Worm (Caenorhabditis elegans) whole organism, L3 larva: ENCODE data around the gene rbm-42.
A peak's percentile ranks its signal among the peaks of the same experiment; 100 is the strongest.

Source experiments
- ama-1 ChIP-seq: fragments of 150-350 bp; optimal IDR thresholded peaks from 2 replicates; lab custom pipeline; 2018
- ceh-28 ChIP-seq: fragments of 150-350 bp; optimal IDR thresholded peaks from 2 replicates; lab custom pipeline; 2014; ENCODE audit warnings: missing biosample characterization, missing genetic modification reagents, missing genetic modification characterization
- fkh-10 ChIP-seq: sonication (generic microtip); optimal IDR thresholded peaks from 2 replicates; lab custom pipeline; 2017; ENCODE audit warnings: missing biosample characterization, missing genetic modification reagents, missing genetic modification characterization
- nhr-12 ChIP-seq: fragments of 150-350 bp; optimal IDR thresholded peaks from 2 replicates; lab custom pipeline; 2014; ENCODE audit warnings: missing biosample characterization, missing genetic modification characterization
- nhr-23 ChIP-seq: fragments of 150-350 bp; optimal IDR thresholded peaks from 2 replicates; lab custom pipeline; 2014; ENCODE audit warnings: missing biosample characterization, missing genetic modification reagents, missing genetic modification characterization
- pqm-1 ChIP-seq: fragments of 150-350 bp; optimal IDR thresholded peaks from 2 replicates; lab custom pipeline; 2017; ENCODE audit warnings: missing biosample characterization, missing genetic modification characterization, inconsistent platforms

- peak; percentile 70 for TF ChIP-seq pqm-1 (tag; lab: Kevin White, UChicago)
- TF ChIP-seq nhr-12 (tag; lab: Kevin White, UChicago), result no peak
- no peak for TF ChIP-seq nhr-23 (tag; lab: Kevin White, UChicago)
- no peak for TF ChIP-seq ama-1 (lab: Kevin White, UChicago)
- no peak for TF ChIP-seq fkh-10 (GFP tag; lab: Kevin White, UChicago)
- no peak for TF ChIP-seq ceh-28 (tag; lab: Kevin White, UChicago)
Measured at ce11 chrIII:5137099-5137498, 15.9 kb downstream of the rbm-42 start.
